Worm (Caenorhabditis elegans) whole organism, L4 larva: ENCODE data around the gene F32D8.14.

Experiments
- F37D6.2 ChIP-seq: sonication (generic microtip); optimal IDR thresholded peaks from 2 replicates; lab custom pipeline; 2016; ENCODE audit warnings: mild to moderate bottlenecking, missing genetic modification characterization, missing compliant biosample characterization
- Y105C5A.15 ChIP-seq: fragments of 200-800 bp; sonication (Bioruptor generic); IDR thresholded peaks from 2 replicates; pipeline ENCODE4 v1.3.6; 2022; ENCODE audit warnings: missing genetic modification characterization, missing compliant biosample characterization
- Y5F2A.4 ChIP-seq: fragments of 200-800 bp; sonication (Bioruptor generic); optimal IDR thresholded peaks from 2 replicates; lab custom pipeline; 2018; ENCODE audit warnings: mild to moderate bottlenecking, missing genetic modification characterization, missing compliant biosample characterization
- aha-1 ChIP-seq: fragments of 150-350 bp; peaks from one replicate; lab custom pipeline; 2014; ENCODE audit warnings: missing biosample characterization, missing genetic modification characterization
- ama-1 ChIP-seq: fragments of 150-350 bp; optimal IDR thresholded peaks from 2 replicates; lab custom pipeline; 2014; ENCODE audit warnings: inconsistent platforms, mixed read lengths
- ceh-32 ChIP-seq: sonication (generic microtip); optimal IDR thresholded peaks from 2 replicates; lab custom pipeline; 2016; ENCODE audit warnings: mild to moderate bottlenecking, missing genetic modification characterization, missing compliant biosample characterization; ENCODE audit not compliant: poor library complexity
- daf-12 ChIP-seq: fragments of 150-350 bp; optimal IDR thresholded peaks from 2 replicates; lab custom pipeline; 2014; ENCODE audit warnings: missing biosample characterization, missing genetic modification reagents, missing genetic modification characterization
- dpl-1 ChIP-seq: fragments of 150-350 bp; optimal IDR thresholded peaks from 2 replicates; lab custom pipeline; 2014; ENCODE audit warnings: missing biosample characterization, missing genetic modification reagents, missing genetic modification characterization
- jun-1 ChIP-seq: fragments of 150-350 bp; optimal IDR thresholded peaks from 2 replicates; lab custom pipeline; 2014; ENCODE audit warnings: missing biosample characterization, missing genetic modification reagents, missing genetic modification characterization
- lin-1 ChIP-seq: fragments of 200-800 bp; sonication (Bioruptor generic); IDR thresholded peaks from 2 replicates; pipeline ENCODE4 v1.3.6; 2022; ENCODE audit warnings: missing genetic modification reagents, missing genetic modification characterization, missing compliant biosample characterization
- nhr-48 ChIP-seq: sonication (generic microtip); optimal IDR thresholded peaks from 2 replicates; lab custom pipeline; 2016; ENCODE audit warnings: mild to moderate bottlenecking, missing genetic modification characterization, missing compliant biosample characterization
- pqm-1 ChIP-seq: sonication (generic microtip); optimal IDR thresholded peaks from 2 replicates; lab custom pipeline; 2017; ENCODE audit warnings: missing biosample characterization, missing genetic modification characterization
- skn-1 ChIP-seq: fragments of 150-350 bp; optimal IDR thresholded peaks from 2 replicates; lab custom pipeline; 2014; ENCODE audit warnings: missing biosample characterization, missing genetic modification characterization
- unc-62 ChIP-seq, 3 experiments: fragments of 150-350 bp in 1 of 3; sonication (generic microtip); optimal IDR thresholded peaks in 2 of 3; peaks in 1 of 3; 1 replicate in 1 of 3; 2 replicates in 2 of 3; lab custom pipeline; 2014 to 2017; ENCODE audit warnings: missing biosample characterization in 3 of 3, missing genetic modification characterization in 3 of 3, missing genetic modification reagents in 3 of 3, missing genotype in 1 of 3
- zfp-2 ChIP-seq: sonication (generic microtip); optimal IDR thresholded peaks from 2 replicates; lab custom pipeline; 2016; ENCODE audit warnings: mild to moderate bottlenecking, missing genetic modification characterization, missing compliant biosample characterization
- zip-2 ChIP-seq: fragments of 150-350 bp; optimal IDR thresholded peaks from 2 replicates; lab custom pipeline; 2014; ENCODE audit warnings: missing biosample characterization, missing genetic modification characterization

Gene F32D8.14

ce11 chrV:10855363-10855762 lies 39.2 kb downstream of the F32D8.14 start (continued):
- TF ChIP-seq Y5F2A.4 (GFP tag; lab: Kevin White, UChicago) (no peak), pqm-1 (peak; percentile 98), lin-1 (peak; percentile 77), daf-12 (tag; lab: Kevin White, UChicago) (no peak), dpl-1 (GFP tag; lab: Kevin White, UChicago) (no peak), Y105C5A.15 (no peak)

- TF ChIP-seq lin-1 (no peak), nhr-48 (tag; lab: Kevin White, UChicago) (no peak), ama-1 (lab: Kevin White, UChicago) (peak; percentile 49), jun-1 (no peak), zfp-2 (tag; lab: Kevin White, UChicago) (no peak), ceh-32 (tag; lab: Kevin White, UChicago) (no peak), unc-62 (GFP tag; optimal IDR thresholded peaks at IDR 0.05 in 1 of 2; lab: Kevin White, UChicago) (peak in 1 of 2 experiments; percentile 75), unc-62 (tag; optimal IDR thresholded peaks at IDR 0.05; lab: Kevin White, UChicago) (no peak)
Observed at ce11 chrV:10854197-10854596, 40.4 kb downstream of the F32D8.14 start.

ce11 chrV:10846893-10847292 lies 47.7 kb downstream of the F32D8.14 start, which contains the start of gene C29A12.6:
Gene C29A12.6 (plus strand): TSS chrV:10847193.
- TF ChIP-seq skn-1 (tag; lab: Kevin White, UChicago) (no peak), ama-1 (lab: Kevin White, UChicago) (no peak), F37D6.2 (tag; lab: Kevin White, UChicago) (no peak), aha-1 (tag; lab: Kevin White, UChicago) (peak; percentile 13), zip-2 (no peak)
